Fruit fly (Drosophila melanogaster): ENCODE results near the gene Whamy.

Whamy gene

dm6 chr3R:9747272-9747874 lies 26.8 kb downstream of the Whamy start, which contains the start of gene CG12948 (continued):
- TF ChIP-seq sens-2 (GFP tag; IDR thresholded peaks at IDR 0.05) (no peak), CkIIα-i1 (GFP tag; IDR thresholded peaks at IDR 0.05) (no peak), Hr3 (GFP tag; optimal IDR thresholded peaks at IDR 0.05) (peak; percentile 22), lab (GFP tag; optimal IDR thresholded peaks at IDR 0.05) (no peak), CG8924 (tag; optimal IDR thresholded peaks at IDR 0.05) (peak; percentile 64), CG5953 (GFP tag; IDR thresholded peaks at IDR 0.05) (no peak), Xbp1 (GFP tag; optimal IDR thresholded peaks at IDR 0.05) (peak; percentile 55), inv (GFP tag; IDR thresholded peaks at IDR 0.05; ENCODE audit: partially characterized antibody) (peak; percentile 81), B-H1 (GFP tag; IDR thresholded peaks at IDR 0.05) (no peak), CG17829 (tag; optimal IDR thresholded peaks at IDR 0.05) (peak; percentile 57), ara (GFP tag; IDR thresholded peaks at IDR 0.05) (no peak), prd (optimal IDR thresholded peaks at IDR 0.05) (no peak), prd (GFP tag; IDR thresholded peaks at IDR 0.05) (peak; percentile 34; the same call in 1 of the 3 replicates), Ptx1 (GFP tag; IDR thresholded peaks at IDR 0.05) (0 out of 2 replicates have a peak, but pooled peaks have one; percentile 43), Spps (tag; optimal IDR thresholded peaks at IDR 0.05) (peak; percentile 4), Elba2 (GFP tag; optimal IDR thresholded peaks at IDR 0.05) (no peak), Rx (GFP tag; IDR thresholded peaks at IDR 0.05) (no peak), CG10366 (GFP tag; IDR thresholded peaks at IDR 0.05) (peak; percentile 11; the same call in 1 of the 2 replicates), H15 (GFP tag; IDR thresholded peaks at IDR 0.05) (no peak), vnd (GFP tag; IDR thresholded peaks at IDR 0.05; ENCODE audit: partially characterized antibody) (peak; percentile 86), CG14860 (GFP tag; IDR thresholded peaks at IDR 0.05; ENCODE audit: partially characterized antibody) (peak; percentile 78; the same call in 2 of the 3 replicates), dati (GFP tag; IDR thresholded peaks at IDR 0.05) (no peak), Ada2b (GFP tag; IDR thresholded peaks at IDR 0.05) (no peak), kah (GFP tag; optimal IDR thresholded peaks at IDR 0.05) (no peak), sd (tag; optimal IDR thresholded peaks at IDR 0.05) (no peak), Lpt (GFP tag; optimal IDR thresholded peaks at IDR 0.05) (no peak), CG1233 (GFP tag; optimal IDR thresholded peaks at IDR 0.05) (no peak), Scr (GFP tag; IDR thresholded peaks at IDR 0.05; ENCODE audit: partially characterized antibody) (peak; percentile 96), CG3726 (GFP tag; IDR thresholded peaks at IDR 0.05) (no peak), dysf (GFP tag; IDR thresholded peaks at IDR 0.05) (peak; percentile 67; the same call in 2 of the 3 replicates), CG14965 (GFP tag; optimal IDR thresholded peaks at IDR 0.05; ENCODE audit: borderline replicate concordance) (no peak), CG2712 (tag; optimal IDR thresholded peaks at IDR 0.05) (no peak), YL-1 (GFP tag; optimal IDR thresholded peaks at IDR 0.05) (peak; percentile 45), CG3065 (GFP tag; optimal IDR thresholded peaks at IDR 0.05) (no peak), CG18764 (GFP tag; optimal IDR thresholded peaks at IDR 0.05) (no peak), CG6272 (GFP tag; IDR thresholded peaks at IDR 0.05) (peak; percentile 46; the same call in 1 of the 2 replicates), BtbVII (GFP tag; optimal IDR thresholded peaks at IDR 0.05) (peak; percentile 32), ham (GFP tag; IDR thresholded peaks at IDR 0.05) (no peak), fd96Cb (tag; optimal IDR thresholded peaks at IDR 0.05) (peak; percentile 3), eve (GFP tag; optimal IDR thresholded peaks at IDR 0.05) (no peak), CG1024 (GFP tag; IDR thresholded peaks at IDR 0.05) (no peak), MESR4 (GFP tag; optimal IDR thresholded peaks at IDR 0.05) (peak; percentile 82), ato (GFP tag; IDR thresholded peaks at IDR 0.05; ENCODE audit: partially characterized antibody) (peak; percentile 63; the same call in 1 of the 2 replicates), CG12219 (GFP tag; optimal IDR thresholded peaks at IDR 0.05) (peak; percentile 4), CG4707 (GFP tag; optimal IDR thresholded peaks at IDR 0.05) (no peak), org-1 (GFP tag; optimal IDR thresholded peaks at IDR 0.05) (no peak), ftz-f1 (GFP tag; optimal IDR thresholded peaks at IDR 0.05) (no peak), Fer3 (tag; optimal IDR thresholded peaks at IDR 0.05) (peak; percentile 55), gsb-n (tag; optimal IDR thresholded peaks at IDR 0.05) (no peak), shn (GFP tag; optimal IDR thresholded peaks at IDR 0.05) (no peak), CG18262 (tag; optimal IDR thresholded peaks at IDR 0.05) (peak; percentile 52)

All from whole organism, embryonic.